Worm (Caenorhabditis elegans): ENCODE measurements around the gene Y68A4A.10.

The Y68A4A.10 gene

DNA sequence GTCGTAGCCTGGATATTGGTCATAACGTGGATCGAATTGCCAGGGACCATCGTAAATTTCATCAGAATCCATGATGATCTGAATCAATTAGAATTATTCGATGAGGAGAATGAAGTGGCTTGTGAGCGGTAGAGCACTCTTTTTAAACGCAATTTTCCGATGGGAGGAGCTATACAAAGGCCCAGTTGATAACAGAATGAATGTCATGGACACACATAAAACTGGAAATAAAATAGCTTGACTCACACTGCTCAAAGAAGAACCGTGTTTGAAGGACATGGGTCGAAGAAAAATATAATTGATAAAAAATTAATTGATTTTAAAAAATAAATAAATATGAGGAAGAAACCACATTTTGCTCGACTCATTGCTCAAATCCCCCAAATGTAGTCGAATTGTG, 6.1 kb downstream of the Y68A4A.10 start, which contains the start of gene Y68A4A.13:
Gene Y68A4A.13 (minus strand): TSS at position 101 of the 400 bp plus-strand sequence.
- TF ChIP-seq ama-1 (optimal IDR thresholded peaks at IDR 0.05) (no peak), ama-1 (GFP tag; optimal IDR thresholded peaks at IDR 0.05) (no peak), hmg-1.2 (GFP tag; IDR thresholded peaks at IDR 0.05) (no peak), atf-7 (tag; optimal IDR thresholded peaks at IDR 0.05) (no peak)

DNA sequence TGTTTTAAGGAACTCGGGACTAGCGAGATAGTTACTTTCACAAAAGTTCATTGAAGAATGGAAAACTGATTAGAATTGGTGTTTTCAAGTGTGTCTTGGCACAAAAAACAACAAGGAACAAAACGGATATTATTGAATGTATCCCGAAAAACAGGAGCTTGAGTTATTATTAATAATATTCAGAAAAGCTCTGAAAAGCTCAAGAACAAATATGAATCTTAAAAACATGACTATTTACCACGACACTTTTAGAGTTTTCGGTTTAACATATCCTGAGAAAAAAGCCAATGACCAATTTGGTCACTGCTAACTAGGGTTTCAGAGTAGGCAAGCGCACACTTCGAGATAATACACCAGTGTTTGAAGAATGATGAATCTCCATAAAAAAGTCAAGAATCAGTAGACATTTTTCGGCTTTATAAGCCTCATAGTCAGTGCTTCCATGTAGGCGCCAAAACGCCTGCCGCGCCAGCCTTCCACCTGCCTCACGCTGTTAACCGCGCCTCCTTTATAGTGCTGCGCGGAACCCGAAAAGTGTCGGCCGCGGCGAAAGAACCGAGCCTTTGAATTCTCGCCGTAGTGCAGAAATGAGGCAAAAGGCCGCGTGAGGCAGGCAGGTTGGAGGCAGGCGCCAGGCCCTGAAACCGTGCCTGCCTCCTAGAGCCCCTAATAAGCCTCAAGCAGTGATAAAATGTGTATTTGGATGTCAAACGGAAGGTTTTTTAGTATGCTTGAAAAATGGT, 10.2 kb downstream of the Y68A4A.10 start, which contains the start of gene srh-236:
Gene srh-236 (minus strand): TSS at position 51 of the 743 bp plus-strand sequence.
- TF ChIP-seq snpc-1.3 (tag; optimal IDR thresholded peaks at IDR 0.05; ENCODE audit: insufficient read depth) (no peak), chd-7 (tag; optimal IDR thresholded peaks at IDR 0.05) (no peak), F55B11.4 (tag; optimal IDR thresholded peaks at IDR 0.05; ENCODE audit: borderline replicate concordance, insufficient read depth) (no peak), athp-1 (tag; optimal IDR thresholded peaks at IDR 0.05) (no peak), tlf-1 (GFP tag; optimal IDR thresholded peaks at IDR 0.05) (no peak), cebp-1 (GFP tag; IDR thresholded peaks at IDR 0.05) (no peak), cebp-1 (tag; optimal IDR thresholded peaks at IDR 0.05) (no peak), efl-1 (GFP tag; optimal IDR thresholded peaks at IDR 0.05) (no peak), egrh-3 (GFP tag; IDR thresholded peaks at IDR 0.05) (peak; percentile 45; the same call in 1 of the 2 replicates), ztf-22 (GFP tag; optimal IDR thresholded peaks at IDR 0.05) (no peak), F22D6.2 (tag; optimal IDR thresholded peaks at IDR 0.05) (no peak), F37B4.10 (GFP tag; IDR thresholded peaks at IDR 0.05) (0 out of 2 replicates have a peak, but pooled peaks have one; percentile 54), F10E7.11 (tag; optimal IDR thresholded peaks at IDR 0.05) (no peak), snpc-4 (GFP tag; optimal IDR thresholded peaks at IDR 0.05) (no peak), snpc-4 (tag; optimal IDR thresholded peaks at IDR 0.05) (peak in 2 of 4 experiments; percentile 35), akir-1 (GFP tag; optimal IDR thresholded peaks at IDR 0.05) (no peak), F33H1.4 (GFP tag; IDR thresholded peaks at IDR 0.05) (no peak), mes-4 (tag; optimal IDR thresholded peaks at IDR 0.05) (no peak), gei-17 (GFP tag; optimal IDR thresholded peaks at IDR 0.05) (no peak)

DNA sequence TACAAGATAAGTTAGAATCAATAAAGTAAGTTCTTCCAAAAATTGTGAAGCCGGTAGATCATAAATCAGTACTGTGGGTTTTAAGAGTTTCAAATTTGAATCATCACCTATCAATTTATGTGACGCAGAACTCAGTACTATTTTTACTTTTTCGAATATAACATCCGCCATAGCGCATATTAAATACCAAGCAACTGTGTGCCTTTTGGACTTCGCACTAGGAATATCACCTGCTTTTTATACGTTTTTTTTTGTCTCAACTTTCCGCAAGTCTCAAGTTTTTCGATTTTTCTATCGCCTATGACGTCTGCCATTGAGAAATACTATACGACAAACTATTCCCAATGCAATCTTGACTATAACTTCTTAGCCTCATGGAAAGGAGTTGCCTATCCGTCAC, 10.8 kb downstream of the Y68A4A.10 start, which contains the start of gene srh-113:
Gene srh-113 (plus strand): TSS at position 301 of the 400 bp plus-strand sequence.
- TF ChIP-seq nhr-179 (tag; optimal IDR thresholded peaks at IDR 0.05) = no peak
- no peak for TF ChIP-seq hlh-26 (GFP tag; conservative IDR thresholded peaks at IDR 0.05)
- no peak for TF ChIP-seq hmg-20 (GFP tag; IDR thresholded peaks at IDR 0.05)
- TF ChIP-seq ama-1 (optimal IDR thresholded peaks at IDR 0.05) = no peak
- no peak for TF ChIP-seq ama-1 (GFP tag; optimal IDR thresholded peaks at IDR 0.05)
- no peak for TF ChIP-seq B0261.1 (tag; optimal IDR thresholded peaks at IDR 0.05)
- no peak for TF ChIP-seq C17E4.6 (GFP tag; IDR thresholded peaks at IDR 0.05)
- no peak for TF ChIP-seq fkh-3 (tag; optimal IDR thresholded peaks at IDR 0.05)
- no peak for TF ChIP-seq atf-7 (tag; optimal IDR thresholded peaks at IDR 0.05)
- TF ChIP-seq repo-1 (tag; optimal IDR thresholded peaks at IDR 0.05) = no peak
- TF ChIP-seq dpff-1 (tag; optimal IDR thresholded peaks at IDR 0.05) = no peak
- TF ChIP-seq dpl-1 (GFP tag; optimal IDR thresholded peaks at IDR 0.05) = no peak
- TF ChIP-seq ztf-6 (GFP tag; IDR thresholded peaks at IDR 0.05) = no peak
- TF ChIP-seq unc-62 (GFP tag; optimal IDR thresholded peaks at IDR 0.05) = no peak

DNA sequence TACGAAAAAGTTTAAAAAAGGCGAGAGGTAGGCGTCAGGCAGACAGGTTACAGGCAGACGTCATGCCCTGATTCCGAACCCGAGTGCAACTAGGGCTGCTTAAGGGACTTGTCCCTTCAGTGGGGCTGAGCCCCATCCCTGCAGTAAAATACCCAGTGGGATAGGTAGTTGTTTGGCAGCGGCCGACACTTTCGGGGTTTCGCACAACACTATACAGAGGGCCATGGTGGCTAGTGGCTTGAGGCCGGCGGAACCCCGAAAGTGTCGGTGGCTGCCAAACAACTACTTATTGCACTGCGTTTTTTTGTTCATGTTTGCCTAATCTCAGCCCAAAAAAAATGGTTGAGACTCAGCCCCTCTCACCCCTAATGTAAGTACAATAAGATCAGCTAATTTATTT, 13.7 kb downstream of the Y68A4A.10 start:
- TF ChIP-seq snpc-4 (GFP tag; optimal IDR thresholded peaks at IDR 0.05) (no peak), snpc-4 (tag; optimal IDR thresholded peaks at IDR 0.05) (peak in 2 of 4 experiments; percentile 69 to 77), snpc-1.1 (tag; optimal IDR thresholded peaks at IDR 0.05; ENCODE audit: insufficient read depth) (peak; percentile 6), attf-6 (GFP tag; IDR thresholded peaks at IDR 0.05) (0 out of 2 replicates have a peak, but pooled peaks have one; percentile 24), ceh-100 (GFP tag; IDR thresholded peaks at IDR 0.05) (no peak)
